Fruit fly (Drosophila melanogaster) whole organism, prepupa: Measurements from ENCODE around the gene RapGAP1.

Source experiments
- Blimp-1 ChIP-seq: fragments of 200-800 bp; sonication (Bioruptor generic); optimal IDR thresholded peaks from 3 replicates; lab custom pipeline; 2017; ENCODE audit warnings: missing biosample characterization, missing genetic modification characterization, mild to moderate bottlenecking, moderate library complexity, missing genetic modification reagents
- CG10669 ChIP-seq: fragments of 200-800 bp; sonication (Bioruptor generic); optimal IDR thresholded peaks from 3 replicates; lab custom pipeline; 2018; ENCODE audit warnings: missing biosample characterization, mild to moderate bottlenecking, missing genetic modification characterization, moderate library complexity
- CG11294 ChIP-seq: fragments of 200-800 bp; sonication (Bioruptor generic); IDR thresholded peaks from 2 replicates; pipeline ENCODE4 v1.3.6; 2022; ENCODE audit warnings: missing biosample characterization, missing genetic modification characterization
- CG11762 ChIP-seq: fragments of 200-800 bp; sonication (Bioruptor generic); optimal IDR thresholded peaks from 3 replicates; lab custom pipeline; 2016; ENCODE audit warnings: missing biosample characterization, missing genetic modification characterization; ENCODE audit not compliant: insufficient read depth
- CG11902 ChIP-seq: fragments of 200-800 bp; sonication (Bioruptor generic); optimal IDR thresholded peaks from 3 replicates; lab custom pipeline; 2016; ENCODE audit warnings: missing biosample characterization, missing genetic modification characterization
- CG1621 ChIP-seq: fragments of 200-800 bp; sonication (Bioruptor generic); optimal IDR thresholded peaks from 3 replicates; lab custom pipeline; 2018; ENCODE audit warnings: missing biosample characterization, mild to moderate bottlenecking, missing genetic modification characterization
- CG3032 ChIP-seq: fragments of 200-800 bp; optimal IDR thresholded peaks from 2 replicates; lab custom pipeline; 2019; ENCODE audit warnings: missing biosample characterization, mild to moderate bottlenecking, missing genetic modification characterization, moderate library complexity
- CG32006 ChIP-seq: fragments of 200-800 bp; sonication (Bioruptor generic); optimal IDR thresholded peaks from 3 replicates; lab custom pipeline; 2017; ENCODE audit warnings: missing biosample characterization, mild to moderate bottlenecking, missing genetic modification characterization
- CG4318 ChIP-seq: fragments of 200-800 bp; sonication (Bioruptor generic); optimal IDR thresholded peaks from 3 replicates; lab custom pipeline; 2017; ENCODE audit warnings: missing biosample characterization, mild to moderate bottlenecking, missing genetic modification characterization
- CG6163 ChIP-seq: fragments of 200-800 bp; sonication (Bioruptor generic); IDR thresholded peaks from 3 replicates; pipeline ENCODE4 v1.3.6; 2022; ENCODE audit warnings: missing biosample characterization, missing genetic modification characterization
- CG6276 ChIP-seq: fragments of 200-800 bp; sonication (Bioruptor generic); optimal IDR thresholded peaks from 2 replicates; lab custom pipeline; 2017; ENCODE audit warnings: missing biosample characterization, mild to moderate bottlenecking, missing genetic modification characterization
- CG6808 ChIP-seq: fragments of 200-800 bp; sonication (Bioruptor generic); optimal IDR thresholded peaks from 3 replicates; lab custom pipeline; 2017; ENCODE audit warnings: missing biosample characterization, missing genetic modification characterization, mild to moderate bottlenecking, moderate library complexity, missing genetic modification reagents
- CG6854 ChIP-seq: fragments of 200-800 bp; sonication (Bioruptor generic); optimal IDR thresholded peaks from 2 replicates; lab custom pipeline; 2017; ENCODE audit warnings: missing biosample characterization, mild to moderate bottlenecking, missing genetic modification characterization
- CG7368 ChIP-seq: fragments of 200-800 bp; sonication (Bioruptor generic); optimal IDR thresholded peaks from 3 replicates; lab custom pipeline; 2016; ENCODE audit warnings: missing biosample characterization, missing genetic modification characterization
- CG8119 ChIP-seq: fragments of 200-800 bp; sonication (Bioruptor generic); IDR thresholded peaks from 3 replicates; pipeline ENCODE4 v1.3.6; 2022; ENCODE audit warnings: missing biosample characterization, missing genetic modification characterization
- CG9139 ChIP-seq: fragments of 200-800 bp; sonication (Bioruptor generic); optimal IDR thresholded peaks from 3 replicates; lab custom pipeline; 2017; ENCODE audit warnings: missing biosample characterization, mild to moderate bottlenecking, missing genetic modification characterization
- Eip75B ChIP-seq: fragments of 200-800 bp; sonication (Bioruptor generic); optimal IDR thresholded peaks from 3 replicates; lab custom pipeline; 2016; ENCODE audit warnings: missing biosample characterization, missing genetic modification characterization
- Eip78C ChIP-seq: fragments of 200-800 bp; sonication (Bioruptor generic); peaks from one replicate; lab custom pipeline; 2016; ENCODE audit warnings: missing biosample characterization, missing genetic modification characterization
- Ets21C ChIP-seq: fragments of 200-800 bp; sonication (Bioruptor generic); optimal IDR thresholded peaks from 3 replicates; lab custom pipeline; 2016; ENCODE audit warnings: missing biosample characterization, missing genetic modification characterization
- Ets96B ChIP-seq: fragments of 200-800 bp; optimal IDR thresholded peaks from 2 replicates; lab custom pipeline; 2019; ENCODE audit warnings: missing biosample characterization, mild to moderate bottlenecking, missing genetic modification characterization, moderate library complexity
- Hr38 ChIP-seq: sonication (Bioruptor generic); optimal IDR thresholded peaks from 2 replicates; lab custom pipeline; 2016; ENCODE audit warnings: missing biosample characterization, missing genetic modification characterization
- Met ChIP-seq: fragments of 200-800 bp; sonication (Bioruptor generic); optimal IDR thresholded peaks from 3 replicates; lab custom pipeline; 2016; ENCODE audit warnings: missing biosample characterization, missing genetic modification characterization
- Sox14 ChIP-seq: fragments of 200-800 bp; sonication (Bioruptor generic); optimal IDR thresholded peaks from 3 replicates; lab custom pipeline; 2016; ENCODE audit warnings: missing biosample characterization, missing genetic modification characterization
- achi ChIP-seq: fragments of 200-800 bp; sonication (Bioruptor generic); optimal IDR thresholded peaks from 3 replicates; lab custom pipeline; 2016; ENCODE audit warnings: missing biosample characterization, missing genetic modification characterization
- acj6 ChIP-seq: fragments of 200-800 bp; sonication (Bioruptor generic); optimal IDR thresholded peaks from 3 replicates; lab custom pipeline; 2016; ENCODE audit warnings: missing biosample characterization, missing genetic modification characterization
- cyc ChIP-seq: fragments of 200-800 bp; sonication (Bioruptor generic); optimal IDR thresholded peaks from 3 replicates; lab custom pipeline; 2016; ENCODE audit warnings: missing biosample characterization, missing genetic modification characterization
- dsx ChIP-seq: fragments of 200-800 bp; optimal IDR thresholded peaks from 3 replicates; lab custom pipeline; 2019; ENCODE audit warnings: missing biosample characterization, mild to moderate bottlenecking, missing genetic modification characterization, moderate library complexity; ENCODE audit not compliant: poor library complexity, severe bottlenecking
- eg ChIP-seq: fragments of 200-800 bp; sonication (Bioruptor generic); IDR thresholded peaks from 3 replicates; pipeline ENCODE4 v1.3.6; 2022; ENCODE audit warnings: missing biosample characterization, missing genetic modification characterization
- fd59A ChIP-seq: fragments of 200-800 bp; sonication (Bioruptor generic); optimal IDR thresholded peaks from 2 replicates; lab custom pipeline; 2017; ENCODE audit warnings: missing biosample characterization, mild to moderate bottlenecking, missing genetic modification characterization, missing genetic modification reagents
- fd85E ChIP-seq: fragments of 200-800 bp; sonication (Bioruptor generic); optimal IDR thresholded peaks from 3 replicates; lab custom pipeline; 2016; ENCODE audit warnings: missing biosample characterization, missing genetic modification characterization
- fkh ChIP-seq: fragments of 200-800 bp; sonication (Bioruptor generic); optimal IDR thresholded peaks from 3 replicates; lab custom pipeline; 2017; ENCODE audit warnings: missing biosample characterization, mild to moderate bottlenecking, missing genetic modification characterization, moderate library complexity
- net ChIP-seq: fragments of 200-800 bp; sonication (Bioruptor generic); optimal IDR thresholded peaks from 3 replicates; lab custom pipeline; 2016; ENCODE audit warnings: missing biosample characterization, missing genetic modification characterization
- pdm3 ChIP-seq: fragments of 200-800 bp; sonication (Bioruptor generic); optimal IDR thresholded peaks from 3 replicates; lab custom pipeline; 2016; ENCODE audit warnings: missing biosample characterization, missing genetic modification characterization
- salr ChIP-seq, 2 experiments: fragments of 200-800 bp; sonication (Bioruptor generic); optimal IDR thresholded peaks; 3 replicates each; lab custom pipeline; 2016 to 2018; ENCODE audit warnings: missing biosample characterization in 2 of 2, missing genetic modification characterization in 2 of 2, mild to moderate bottlenecking in 1 of 2
- spab ChIP-seq: fragments of 200-800 bp; sonication (Bioruptor generic); optimal IDR thresholded peaks from 2 replicates; lab custom pipeline; 2017; ENCODE audit warnings: missing biosample characterization, mild to moderate bottlenecking, missing genetic modification characterization, missing genetic modification reagents
- ss ChIP-seq, 2 experiments: fragments of 200-800 bp; sonication (Bioruptor generic); optimal IDR thresholded peaks; 2 replicates in 1 of 2; 3 replicates in 1 of 2; lab custom pipeline; 2017 to 2018; ENCODE audit warnings: mild to moderate bottlenecking in 2 of 2, missing biosample characterization in 2 of 2, missing genetic modification characterization in 2 of 2, moderate library complexity in 1 of 2
- svp ChIP-seq: fragments of 200-800 bp; sonication (Bioruptor generic); peaks from one replicate; lab custom pipeline; 2016; ENCODE audit warnings: missing biosample characterization, missing genetic modification characterization
- topi ChIP-seq: fragments of 200-800 bp; sonication (Bioruptor generic); optimal IDR thresholded peaks from 3 replicates; lab custom pipeline; 2016; ENCODE audit warnings: missing biosample characterization, missing genetic modification characterization
- vri ChIP-seq: fragments of 200-800 bp; sonication (Bioruptor generic); optimal IDR thresholded peaks from 3 replicates; lab custom pipeline; 2016; ENCODE audit warnings: missing biosample characterization, mild to moderate bottlenecking, missing genetic modification characterization

RapGAP1 gene

dm6 chr2L:7473248-7473647, 105.5 kb downstream of the RapGAP1 start:
- TF ChIP-seq Eip78C (GFP tag; lab: Kevin White, UChicago) (no peak), Ets21C (GFP tag; lab: Kevin White, UChicago) (no peak), CG8119 (GFP tag; lab: Robert Waterston, UW) (no peak), fd59A (GFP tag; lab: Kevin White, UChicago) (no peak), vri (GFP tag; lab: Kevin White, UChicago) (no peak), ss (GFP tag; optimal IDR thresholded peaks at IDR 0.05; lab: Kevin White, UChicago) (no peak), Blimp-1 (GFP tag; lab: Kevin White, UChicago) (no peak), CG32006 (GFP tag; lab: Kevin White, UChicago) (no peak)

dm6 chr2L:7466304-7466703, 112.5 kb downstream of the RapGAP1 start, which contains the start of gene CG6055:
Gene CG6055 (plus strand): TSS chr2L:7466543.
- peak; percentile 15 for TF ChIP-seq Eip75B (GFP tag; lab: Kevin White, UChicago)
- TF ChIP-seq spab (GFP tag; lab: Kevin White, UChicago), result peak; percentile 25
- TF ChIP-seq net (GFP tag; lab: Kevin White, UChicago), result peak; percentile 44
- peak; percentile 72 for TF ChIP-seq CG1621 (tag; lab: Kevin White, UChicago)
- peak; percentile 4 for TF ChIP-seq pdm3 (GFP tag; lab: Kevin White, UChicago)
- peak; percentile 54; the same call in 1 of the 3 replicates for TF ChIP-seq CG6163 (GFP tag; lab: Robert Waterston, UW)
- TF ChIP-seq salr (GFP tag; optimal IDR thresholded peaks at IDR 0.05; lab: Kevin White, UChicago), result peak; percentile 17 to 30
- no peak for TF ChIP-seq fkh (GFP tag; lab: Kevin White, UChicago)
- no peak for TF ChIP-seq Sox14 (GFP tag; lab: Kevin White, UChicago)
- TF ChIP-seq CG4318 (GFP tag; lab: Kevin White, UChicago), result no peak
- peak; percentile 7 for TF ChIP-seq achi (GFP tag; lab: Kevin White, UChicago)
- TF ChIP-seq Ets96B (tag; lab: Kevin White, UChicago), result no peak
- peak; percentile 66 for TF ChIP-seq CG6808 (GFP tag; lab: Kevin White, UChicago)
- TF ChIP-seq CG11294 (GFP tag; lab: Robert Waterston, UW), result no peak
- TF ChIP-seq svp (GFP tag; lab: Kevin White, UChicago), result no peak
- peak; percentile 71 to 77 for TF ChIP-seq ss (GFP tag; optimal IDR thresholded peaks at IDR 0.05; lab: Kevin White, UChicago)
- TF ChIP-seq CG9139, result peak; percentile 65
- no peak for TF ChIP-seq Hr38
- no peak for TF ChIP-seq CG11902 (GFP tag; lab: Kevin White, UChicago)
- TF ChIP-seq CG3032 (tag; lab: Kevin White, UChicago), result no peak
- peak; percentile 61 for TF ChIP-seq Eip78C (GFP tag; lab: Kevin White, UChicago)
- peak; percentile 63 for TF ChIP-seq dsx (GFP tag; lab: Kevin White, UChicago)
- no peak for TF ChIP-seq fd85E (GFP tag; lab: Kevin White, UChicago)
- no peak for TF ChIP-seq CG10669 (GFP tag; lab: Kevin White, UChicago)
- TF ChIP-seq eg (GFP tag; lab: Robert Waterston, UW), result peak; percentile 49; the same call in 1 of the 3 replicates
- no peak for TF ChIP-seq CG32006 (GFP tag; lab: Kevin White, UChicago)
- TF ChIP-seq CG6854 (GFP tag; lab: Kevin White, UChicago), result no peak
- TF ChIP-seq CG8119 (GFP tag; lab: Robert Waterston, UW), result peak; percentile 61; the same call in 2 of the 3 replicates
- peak; percentile 38 for TF ChIP-seq CG6276 (GFP tag; lab: Kevin White, UChicago)
- TF ChIP-seq Ets21C (GFP tag; lab: Kevin White, UChicago), result no peak

dm6 chr2L:7462147-7462546, 116.6 kb downstream of the RapGAP1 start, which contains the start of gene Gr28b:
Gene Gr28b (minus strand): TSS chr2L:7462247.
- TF ChIP-seq CG6808 (GFP tag; lab: Kevin White, UChicago) (no peak), CG7368 (no peak), CG8119 (GFP tag; lab: Robert Waterston, UW) (no peak), topi (no peak), Eip78C (GFP tag; lab: Kevin White, UChicago) (no peak), CG11762 (GFP tag; lab: Kevin White, UChicago) (no peak), vri (GFP tag; lab: Kevin White, UChicago) (no peak), cyc (GFP tag; lab: Kevin White, UChicago) (no peak), acj6 (GFP tag; lab: Kevin White, UChicago) (no peak), Met (GFP tag; lab: Kevin White, UChicago) (no peak)
